Fruit fly (Drosophila melanogaster): ENCODE results near the gene MESR3.
A peak's percentile ranks its signal among the peaks of the same experiment; 100 is the strongest.

The MESR3 gene

dm6 chr2L:18617003-18617402, at the start of gene MESR3:
TSS of gene MESR3 (plus strand) at chr2L:18617256.
- peak; percentile 19 for TF ChIP-seq noc (tag; optimal IDR thresholded peaks at IDR 0.05)

dm6 chr2L:18567563-18567962, 49.5 kb upstream of the MESR3 start:
- peak; percentile 72 for TF ChIP-seq noc (tag; optimal IDR thresholded peaks at IDR 0.05)

dm6 chr2L:18568715-18569114, 48.3 kb upstream of the MESR3 start:
- no peak for TF ChIP-seq noc (tag; optimal IDR thresholded peaks at IDR 0.05)

dm6 chr2L:18571724-18572427, 45.2 kb upstream of the MESR3 start:
- TF ChIP-seq noc (tag; optimal IDR thresholded peaks at IDR 0.05) = peak; percentile 26

- TF ChIP-seq noc (tag; optimal IDR thresholded peaks at IDR 0.05) = no peak
Observed at dm6 chr2L:18572428-18573136, 44.5 kb upstream of the MESR3 start.

- TF ChIP-seq noc (tag; optimal IDR thresholded peaks at IDR 0.05) = no peak
Observed at dm6 chr2L:18576250-18576649, 40.8 kb upstream of the MESR3 start.

- TF ChIP-seq noc (tag; optimal IDR thresholded peaks at IDR 0.05) = no peak
Observed at dm6 chr2L:18584617-18585016, 32.4 kb upstream of the MESR3 start.

- TF ChIP-seq noc (tag; optimal IDR thresholded peaks at IDR 0.05) = no peak
Observed at dm6 chr2L:18590100-18590941, 26.7 kb upstream of the MESR3 start, which contains the start of the genes Pde11 and CG15160. TSS of gene Pde11 (minus strand) at chr2L:18590342. TSS of gene CG15160 (plus strand) at chr2L:18590891.

- TF ChIP-seq noc (tag; optimal IDR thresholded peaks at IDR 0.05) = no peak
Observed at dm6 chr2L:18590942-18591257, 26.2 kb upstream of the MESR3 start.

dm6 chr2L:18596871-18597338, 20.2 kb upstream of the MESR3 start, which contains the start of gene amos:
TSS of gene amos (minus strand) at chr2L:18596921.
- TF ChIP-seq noc (tag; optimal IDR thresholded peaks at IDR 0.05) = no peak

- TF ChIP-seq noc (tag; optimal IDR thresholded peaks at IDR 0.05) = no peak
Observed at dm6 chr2L:18598150-18598723, 18.8 kb upstream of the MESR3 start.

- no peak for TF ChIP-seq noc (tag; optimal IDR thresholded peaks at IDR 0.05)
Observed at dm6 chr2L:18599152-18599551, 17.9 kb upstream of the MESR3 start.

dm6 chr2L:18604986-18605385, 12.1 kb upstream of the MESR3 start, which contains the start of gene CG10413:
TSS of gene CG10413 (minus strand) at chr2L:18605249.
- TF ChIP-seq noc (tag; optimal IDR thresholded peaks at IDR 0.05) = peak; percentile 98

dm6 chr2L:18605549-18605948, 11.5 kb upstream of the MESR3 start, which contains the start of gene CG31789:
TSS of gene CG31789 (plus strand) at chr2L:18605928.
- no peak for TF ChIP-seq noc (tag; optimal IDR thresholded peaks at IDR 0.05)

dm6 chr2L:18606642-18607041, 10.4 kb upstream of the MESR3 start, which contains the start of gene CG10333:
TSS of gene CG10333 (plus strand) at chr2L:18606832.
- TF ChIP-seq noc (tag; optimal IDR thresholded peaks at IDR 0.05) = no peak

- TF ChIP-seq noc (tag; optimal IDR thresholded peaks at IDR 0.05) = no peak
Observed at dm6 chr2L:18612106-18612505, 5.0 kb upstream of the MESR3 start, which contains the start of gene Atac2. TSS of gene Atac2 (minus strand) at chr2L:18612249.
